Worm (Caenorhabditis elegans): ENCODE data around the gene ttn-1.

Gene ttn-1

DNA sequence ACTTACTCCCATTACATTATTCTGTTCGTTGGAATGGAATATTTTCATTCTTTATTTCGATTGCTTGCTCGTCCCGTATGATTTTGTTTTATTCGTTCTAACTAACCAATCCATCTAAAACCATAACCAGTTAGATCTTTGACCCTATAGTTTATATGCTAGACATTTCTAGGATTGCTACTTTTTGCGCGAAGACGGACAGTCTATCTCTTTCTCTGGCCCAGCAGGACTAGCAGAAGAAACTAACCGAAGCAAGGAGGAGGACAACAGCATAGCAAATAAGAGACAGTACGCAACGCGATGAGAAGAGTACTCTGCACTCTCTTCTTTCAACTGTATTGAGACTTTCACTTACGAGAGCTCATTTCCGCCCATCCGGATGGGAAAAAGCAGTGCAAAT lies 64.3 kb downstream of the ttn-1 start:
- TF ChIP-seq ets-4 (tag; optimal IDR thresholded peaks at IDR 0.05) (no peak), fkh-10 (GFP tag; optimal IDR thresholded peaks at IDR 0.05) (no peak), K09A11.1 (tag; optimal IDR thresholded peaks at IDR 0.05; ENCODE audit: insufficient read depth) (no peak), C08G9.2 (tag; optimal IDR thresholded peaks at IDR 0.05) (no peak), npax-4 (tag; optimal IDR thresholded peaks at IDR 0.05) (no peak), ceh-9 (tag; optimal IDR thresholded peaks at IDR 0.05) (no peak), ceh-24 (tag; optimal IDR thresholded peaks at IDR 0.05) (no peak), pha-2 (tag; optimal IDR thresholded peaks at IDR 0.05) (no peak), pros-1 (tag; optimal IDR thresholded peaks at IDR 0.05) (no peak), ceh-14 (tag; optimal IDR thresholded peaks at IDR 0.05) (no peak), mec-3 (tag; optimal IDR thresholded peaks at IDR 0.05; ENCODE audit: borderline replicate concordance) (no peak), fkh-6 (tag; optimal IDR thresholded peaks at IDR 0.05) (no peak), ceh-31 (tag; optimal IDR thresholded peaks at IDR 0.05) (no peak)

DNA sequence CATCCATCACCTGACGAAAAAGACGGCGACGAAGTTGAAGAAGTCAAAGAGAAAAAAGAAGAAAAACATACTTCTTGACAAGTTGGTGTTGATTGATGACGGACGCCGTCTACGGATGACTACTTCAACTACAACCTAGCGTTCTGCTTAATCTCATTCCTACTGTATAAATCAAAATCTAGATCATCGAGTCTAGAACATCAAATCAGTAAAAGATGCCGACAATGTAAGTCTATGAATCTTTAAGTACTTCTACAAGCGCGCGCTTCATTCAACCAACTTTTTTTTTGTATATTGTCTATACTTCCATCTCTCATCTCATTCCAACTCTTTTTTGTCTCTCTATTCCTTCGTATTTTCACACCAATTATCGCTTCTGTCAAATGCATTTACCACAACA lies 67.0 kb downstream of the ttn-1 start:
- no peak for TF ChIP-seq gmeb-2 (tag; optimal IDR thresholded peaks at IDR 0.05)
- no peak for TF ChIP-seq odd-2 (tag; optimal IDR thresholded peaks at IDR 0.05)
- TF ChIP-seq F13H6.1 (tag; optimal IDR thresholded peaks at IDR 0.05), result no peak
- no peak for TF ChIP-seq fax-1 (tag; optimal IDR thresholded peaks at IDR 0.05)
- no peak for TF ChIP-seq nfya-1 (tag; optimal IDR thresholded peaks at IDR 0.05)
- no peak for TF ChIP-seq unc-55 (GFP tag; optimal IDR thresholded peaks at IDR 0.05)
- TF ChIP-seq tbx-7 (tag; optimal IDR thresholded peaks at IDR 0.05), result no peak
- no peak for TF ChIP-seq dmd-4 (tag; optimal IDR thresholded peaks at IDR 0.05; ENCODE audit: borderline replicate concordance)
- TF ChIP-seq ama-1 (optimal IDR thresholded peaks at IDR 0.05), result no peak
- TF ChIP-seq lim-6 (tag; optimal IDR thresholded peaks at IDR 0.05), result no peak
- TF ChIP-seq hlh-30 (tag; optimal IDR thresholded peaks at IDR 0.05; ENCODE audit: insufficient read depth), result no peak

DNA sequence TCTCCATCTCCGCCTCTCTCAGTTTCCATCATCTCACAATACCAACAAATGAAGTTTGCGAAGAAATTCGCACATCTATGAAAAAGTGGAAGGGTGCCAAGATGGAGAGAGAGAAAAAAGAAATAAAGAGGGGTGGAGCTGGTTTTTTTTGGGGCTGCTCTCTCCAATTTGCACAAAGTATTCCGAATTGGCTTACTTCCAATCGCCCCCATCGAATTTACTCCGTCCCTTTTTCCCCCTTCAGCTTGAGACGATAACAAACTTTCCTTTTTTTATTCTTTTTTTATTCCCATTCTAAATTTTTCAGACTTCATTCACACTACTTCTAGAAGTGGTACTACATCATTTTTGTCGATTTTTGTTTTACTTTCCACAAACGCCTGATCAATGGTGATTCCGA lies 71.3 kb downstream of the ttn-1 start, which contains the start of gene exp-2:
exp-2 (plus strand) TSS at position 301 of the 400 bp plus-strand sequence.
- TF ChIP-seq ets-4 (tag; optimal IDR thresholded peaks at IDR 0.05) (no peak), ttx-3 (tag; optimal IDR thresholded peaks at IDR 0.05) (no peak), elt-4 (tag; optimal IDR thresholded peaks at IDR 0.05) (no peak), tbx-2 (tag; optimal IDR thresholded peaks at IDR 0.05) (no peak), syd-9 (tag; optimal IDR thresholded peaks at IDR 0.05) (no peak), ceh-6 (GFP tag; optimal IDR thresholded peaks at IDR 0.05) (no peak), tbx-7 (tag; optimal IDR thresholded peaks at IDR 0.05) (no peak), ceh-45 (GFP tag; IDR thresholded peaks at IDR 0.05) (no peak), fax-1 (tag; optimal IDR thresholded peaks at IDR 0.05) (no peak), unc-3 (GFP tag; conservative IDR thresholded peaks at IDR 0.05) (no peak), unc-3 (tag; optimal IDR thresholded peaks at IDR 0.05) (no peak), ztf-16 (tag; optimal IDR thresholded peaks at IDR 0.05) (no peak), ceh-9 (tag; optimal IDR thresholded peaks at IDR 0.05) (no peak), hlh-13 (GFP tag; optimal IDR thresholded peaks at IDR 0.05) (no peak), mec-3 (tag; optimal IDR thresholded peaks at IDR 0.05; ENCODE audit: borderline replicate concordance) (no peak), ceh-19 (GFP tag; optimal IDR thresholded peaks at IDR 0.05) (no peak), zip-5 (tag; optimal IDR thresholded peaks at IDR 0.05) (no peak), unc-55 (GFP tag; optimal IDR thresholded peaks at IDR 0.05) (no peak)

DNA sequence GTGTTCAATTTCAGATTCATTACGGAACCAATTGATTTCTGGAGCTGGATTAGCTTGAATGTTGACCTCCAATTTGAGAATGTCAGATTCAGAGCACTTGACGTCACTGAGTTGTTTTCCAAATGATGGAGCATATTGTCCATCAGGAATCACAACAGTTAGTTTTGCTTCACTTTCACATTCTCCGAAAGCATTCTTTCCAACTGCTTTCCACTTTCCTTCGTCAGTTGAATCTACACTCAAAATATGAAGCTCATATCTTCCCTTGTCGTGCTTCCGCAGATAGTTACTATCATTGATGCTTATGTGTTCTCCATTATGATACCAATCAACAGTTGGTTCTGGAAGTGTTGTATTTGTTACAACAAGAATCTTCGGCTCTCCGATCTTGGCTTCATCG lies 74.1 kb downstream of the ttn-1 start:
- TF ChIP-seq nhr-11 (tag; optimal IDR thresholded peaks at IDR 0.05) (no peak), hlh-15 (tag; optimal IDR thresholded peaks at IDR 0.05) (no peak), ets-4 (tag; optimal IDR thresholded peaks at IDR 0.05) (no peak), Y22D7AL.16 (tag; optimal IDR thresholded peaks at IDR 0.05) (no peak), lim-6 (tag; optimal IDR thresholded peaks at IDR 0.05) (no peak), hlh-6 (tag; optimal IDR thresholded peaks at IDR 0.05) (no peak), npax-4 (tag; optimal IDR thresholded peaks at IDR 0.05) (no peak), ttx-3 (tag; optimal IDR thresholded peaks at IDR 0.05) (no peak), unc-55 (GFP tag; optimal IDR thresholded peaks at IDR 0.05) (no peak), elt-4 (tag; optimal IDR thresholded peaks at IDR 0.05) (no peak), ceh-22 (tag; optimal IDR thresholded peaks at IDR 0.05) (no peak), dmd-4 (tag; optimal IDR thresholded peaks at IDR 0.05; ENCODE audit: borderline replicate concordance) (no peak), che-1 (tag; optimal IDR thresholded peaks at IDR 0.05) (no peak), K09A11.1 (tag; optimal IDR thresholded peaks at IDR 0.05; ENCODE audit: insufficient read depth) (no peak), sox-4 (tag; optimal IDR thresholded peaks at IDR 0.05) (no peak)

Measured in whole organism, late embryonic.